Worm (Caenorhabditis elegans) whole organism, dauer: ENCODE measurements around the gene fbxa-126.

Experiments
- unc-62 ChIP-seq: sonication (generic microtip); optimal IDR thresholded peaks from 2 replicates; lab custom pipeline; 2017; ENCODE audit warnings: missing biosample characterization, missing genetic modification reagents, missing genetic modification characterization

fbxa-126 gene

DNA sequence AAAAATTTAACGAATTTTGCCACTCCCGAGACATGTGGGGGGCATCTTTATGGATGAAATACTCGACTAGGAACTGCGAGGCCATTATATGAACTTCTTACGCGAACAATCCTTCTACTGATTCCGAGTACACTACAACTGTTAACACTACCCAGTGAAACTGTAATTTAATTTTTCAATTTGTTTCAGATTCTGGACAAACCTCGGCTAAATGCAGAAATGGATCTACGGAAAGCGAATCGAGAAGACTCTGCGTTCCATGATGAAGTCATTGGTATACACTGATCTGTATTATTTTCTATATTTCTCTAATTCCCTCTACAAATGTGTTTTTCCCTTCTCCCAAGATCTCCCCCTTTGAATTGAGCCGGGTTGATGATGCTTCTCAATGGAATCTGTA is 36.6 kb downstream of the fbxa-126 start:
- TF ChIP-seq unc-62 (GFP tag; lab: Kevin White, UChicago) = no peak

DNA sequence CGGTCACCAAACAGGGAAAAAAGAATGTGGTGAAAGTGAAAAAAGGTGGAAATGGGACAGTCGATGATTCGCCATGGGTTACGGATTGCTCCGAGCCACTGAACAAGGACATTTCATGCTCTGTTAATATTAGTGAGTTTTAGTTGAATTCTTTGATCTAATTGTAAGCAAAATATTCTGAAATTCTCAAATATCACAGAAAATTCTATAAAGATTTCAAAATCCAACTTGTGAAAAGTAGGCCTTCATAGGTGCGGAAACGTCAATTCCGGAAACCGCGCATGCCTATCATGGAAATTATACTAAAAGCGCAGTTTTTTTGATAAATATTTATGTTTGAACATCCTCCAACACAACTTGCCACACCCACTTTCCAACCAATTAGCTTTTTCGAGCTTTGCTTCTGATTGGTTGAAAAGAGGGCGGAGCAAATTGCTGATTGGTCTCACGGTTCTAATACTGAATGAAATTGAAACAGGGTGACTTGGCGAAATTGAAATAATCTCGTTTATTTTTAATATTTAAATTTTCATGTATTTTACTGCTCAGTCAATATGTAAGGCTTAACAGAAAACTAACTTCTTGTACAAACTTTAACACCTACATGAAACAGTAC is 44.7 kb downstream of the fbxa-126 start:
- no peak for TF ChIP-seq unc-62 (GFP tag; lab: Kevin White, UChicago)

DNA sequence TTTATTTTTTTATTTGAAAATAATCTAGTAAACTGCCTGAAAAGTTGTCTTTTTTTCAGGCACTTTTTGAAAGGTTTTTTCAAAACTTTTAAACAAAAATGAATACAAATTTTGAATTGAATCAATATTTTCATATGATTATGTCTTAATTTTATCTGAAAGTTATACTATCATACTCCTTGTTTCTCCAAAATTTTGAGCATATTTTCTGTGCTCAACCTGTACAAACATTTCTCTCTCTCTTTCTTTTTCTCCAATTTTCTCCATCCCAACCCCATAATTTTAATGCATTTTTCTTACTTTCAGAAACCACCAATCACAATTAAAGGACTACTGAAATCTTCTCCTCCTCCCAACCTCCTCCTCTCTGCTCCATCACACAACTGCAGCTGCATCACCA is 45.4 kb downstream of the fbxa-126 start, which contains the start of gene ilcr-1:
Gene ilcr-1, plus strand, starts transcription at position 301 of the 400 bp plus-strand sequence.
- no peak for TF ChIP-seq unc-62 (GFP tag; lab: Kevin White, UChicago)

DNA sequence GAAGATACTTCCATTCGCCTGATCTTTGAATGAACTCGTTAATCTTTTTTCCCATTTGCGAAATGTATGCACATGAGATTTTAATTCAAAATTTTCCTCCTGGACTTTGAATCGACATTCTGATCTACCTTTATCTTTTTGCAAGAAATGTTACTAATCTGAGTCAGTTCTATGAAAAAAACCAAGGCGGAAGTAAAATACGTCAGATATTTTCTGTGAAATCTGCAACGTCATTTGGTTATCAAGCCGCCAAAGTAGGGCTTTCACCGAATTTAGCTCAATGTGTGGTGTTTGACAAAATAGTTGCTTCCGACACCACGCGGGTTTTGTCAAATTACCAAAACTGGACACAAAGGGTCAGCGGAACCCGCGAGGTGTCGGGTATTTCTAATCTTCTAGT is 46.7 kb downstream of the fbxa-126 start:
- TF ChIP-seq unc-62 (GFP tag; lab: Kevin White, UChicago) = no peak

DNA sequence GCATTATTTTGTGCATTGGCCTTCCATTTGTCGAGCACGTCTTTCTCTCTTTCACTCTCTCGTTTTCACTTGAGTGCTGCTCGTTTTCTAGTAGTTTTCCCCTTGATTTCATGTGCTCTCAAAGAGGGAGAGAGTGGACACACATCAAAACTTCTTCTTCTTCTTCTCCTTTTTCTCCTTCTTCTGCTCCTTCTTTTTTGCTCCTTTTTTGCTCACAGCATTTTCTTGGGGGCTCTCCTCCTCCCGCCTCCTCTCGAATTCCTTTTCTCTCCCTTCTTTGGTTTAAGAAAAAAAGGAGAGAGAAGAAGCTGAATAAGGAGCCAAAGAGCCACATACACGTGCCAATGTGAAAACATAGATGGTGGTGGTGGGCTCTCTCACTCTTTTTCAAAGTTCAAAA is 49.0 kb downstream of the fbxa-126 start:
- no peak for TF ChIP-seq unc-62 (GFP tag; lab: Kevin White, UChicago)

DNA sequence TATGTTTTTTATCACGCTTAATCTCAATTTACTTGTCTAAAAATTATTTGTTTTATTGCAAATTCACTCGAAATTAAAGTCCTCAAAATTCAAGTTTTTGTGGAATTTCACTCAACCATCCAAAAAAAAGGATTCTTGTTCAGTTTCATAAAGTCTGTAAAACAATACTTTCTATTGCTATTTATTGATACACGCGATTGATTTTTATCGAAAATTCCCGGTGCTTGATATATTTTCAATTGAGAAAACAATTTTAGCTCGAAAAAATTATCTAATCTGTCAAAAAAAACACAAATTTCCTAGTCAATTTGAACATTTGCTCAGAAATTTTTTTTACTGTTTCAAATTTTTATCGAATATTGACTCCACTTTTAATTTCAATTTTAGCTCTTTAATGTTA is 51.6 kb downstream of the fbxa-126 start:
- no peak for TF ChIP-seq unc-62 (GFP tag; lab: Kevin White, UChicago)
